Fruit fly (Drosophila melanogaster) whole organism, adult: ENCODE results near the gene PIG-F.

Source experiments
- CG11617 ChIP-seq: fragments of 200-800 bp; sonication (Bioruptor generic); optimal IDR thresholded peaks from 2 replicates; lab custom pipeline; 2017; ENCODE audit warnings: mild to moderate bottlenecking, missing biosample characterization, missing genetic modification reagents, missing genetic modification characterization
- CG12768 ChIP-seq: fragments of 200-800 bp; sonication (Bioruptor generic); optimal IDR thresholded peaks from 2 replicates; lab custom pipeline; 2017; ENCODE audit warnings: missing biosample characterization, missing genetic modification characterization, mild to moderate bottlenecking, moderate library complexity, missing genetic modification reagents
- CG14711 ChIP-seq: fragments of 200-800 bp; sonication (Bioruptor generic); optimal IDR thresholded peaks from 2 replicates; lab custom pipeline; 2018; ENCODE audit warnings: missing biosample characterization, mild to moderate bottlenecking, missing genetic modification characterization, moderate library complexity
- CG1620 ChIP-seq: fragments of 200-800 bp; sonication (Bioruptor generic); optimal IDR thresholded peaks from 2 replicates; lab custom pipeline; 2016; ENCODE audit warnings: missing biosample characterization, missing genetic modification characterization
- CG33017 ChIP-seq: fragments of 200-800 bp; sonication (Bioruptor generic); optimal IDR thresholded peaks from 2 replicates; lab custom pipeline; 2018; ENCODE audit warnings: missing biosample characterization, mild to moderate bottlenecking, missing genetic modification characterization, moderate library complexity
- CG7045 ChIP-seq: fragments of 200-800 bp; sonication (Bioruptor generic); optimal IDR thresholded peaks from 2 replicates; lab custom pipeline; 2017; ENCODE audit warnings: missing biosample characterization, mild to moderate bottlenecking, missing genetic modification characterization
- CG7101 ChIP-seq: fragments of 200-800 bp; sonication (Bioruptor generic); optimal IDR thresholded peaks from 2 replicates; lab custom pipeline; 2018; ENCODE audit warnings: missing biosample characterization, mild to moderate bottlenecking, missing genetic modification characterization, moderate library complexity
- Clk ChIP-seq: fragments of 200-800 bp; sonication (Bioruptor generic); optimal IDR thresholded peaks from 2 replicates; lab custom pipeline; 2017; ENCODE audit warnings: missing biosample characterization, missing genetic modification characterization
- Crg-1 ChIP-seq: fragments of 200-800 bp; sonication (Bioruptor generic); optimal IDR thresholded peaks from 2 replicates; lab custom pipeline; 2016; ENCODE audit warnings: missing biosample characterization, missing genetic modification characterization
- Hr96 ChIP-seq: fragments of 200-800 bp; sonication (Bioruptor generic); optimal IDR thresholded peaks from 2 replicates; lab custom pipeline; 2016; ENCODE audit warnings: missing biosample characterization, missing genetic modification characterization
- Mnt ChIP-seq: fragments of 200-800 bp; sonication (Bioruptor generic); optimal IDR thresholded peaks from 2 replicates; lab custom pipeline; 2016; ENCODE audit warnings: missing biosample characterization, mild to moderate bottlenecking, missing genetic modification characterization
- cic ChIP-seq: fragments of 200-800 bp; sonication (Bioruptor generic); optimal IDR thresholded peaks from 2 replicates; lab custom pipeline; 2017; ENCODE audit warnings: missing biosample characterization, mild to moderate bottlenecking, missing genetic modification characterization, moderate library complexity
- cnc ChIP-seq, 2 experiments: fragments of >200 bp; optimal IDR thresholded peaks; 2 replicates each; lab custom pipeline; 2017
- kay ChIP-seq: fragments of 200-800 bp; sonication (Bioruptor generic); peaks from one replicate; lab custom pipeline; 2016; ENCODE audit warnings: missing biosample characterization, missing genetic modification characterization, borderline replicate concordance
- ovo ChIP-seq: fragments of 200-800 bp; sonication (Bioruptor generic); optimal IDR thresholded peaks from 2 replicates; lab custom pipeline; 2016; ENCODE audit warnings: missing biosample characterization, missing genetic modification characterization
- pad ChIP-seq: fragments of 200-800 bp; sonication (Bioruptor generic); optimal IDR thresholded peaks from 3 replicates; lab custom pipeline; 2017; ENCODE audit warnings: missing biosample characterization, missing genetic modification characterization, mild to moderate bottlenecking, moderate library complexity, missing genetic modification reagents
- tj ChIP-seq: fragments of 200-800 bp; sonication (Bioruptor generic); optimal IDR thresholded peaks from 3 replicates; lab custom pipeline; 2017; ENCODE audit warnings: missing biosample characterization, mild to moderate bottlenecking, missing genetic modification characterization, moderate library complexity
- toe ChIP-seq: fragments of 200-800 bp; sonication (Bioruptor generic); optimal IDR thresholded peaks from 2 replicates; lab custom pipeline; 2016; ENCODE audit warnings: missing biosample characterization, missing genetic modification characterization

The PIG-F gene

DNA sequence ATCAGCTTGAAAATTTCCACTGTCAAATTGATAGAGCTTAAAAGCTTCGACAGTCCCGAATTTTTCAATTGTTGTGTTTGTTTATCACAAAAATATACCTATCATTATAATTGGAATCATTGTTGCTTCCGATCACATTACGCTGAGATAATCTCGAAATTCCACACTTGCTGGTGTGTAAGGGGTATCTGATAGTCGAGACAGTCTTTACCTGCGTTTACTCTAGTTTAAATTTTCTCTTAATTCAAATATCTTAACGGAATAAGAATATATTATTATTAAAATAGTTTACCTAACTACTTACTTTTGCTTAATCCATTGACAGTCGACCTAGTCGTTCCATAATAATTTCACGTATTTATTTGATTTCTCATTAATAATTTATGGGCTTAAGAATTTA lies 37.9 kb downstream of the PIG-F start:
- TF ChIP-seq kay (no peak), toe (no peak), CG14711 (no peak), Clk (no peak), CG12768 (GFP tag; lab: Kevin White, UChicago) (no peak), Crg-1 (GFP tag; lab: Kevin White, UChicago) (no peak), cnc (optimal IDR thresholded peaks at IDR 0.05; lab: Kevin White, UChicago) (no peak), CG1620 (GFP tag; lab: Kevin White, UChicago) (no peak)

DNA sequence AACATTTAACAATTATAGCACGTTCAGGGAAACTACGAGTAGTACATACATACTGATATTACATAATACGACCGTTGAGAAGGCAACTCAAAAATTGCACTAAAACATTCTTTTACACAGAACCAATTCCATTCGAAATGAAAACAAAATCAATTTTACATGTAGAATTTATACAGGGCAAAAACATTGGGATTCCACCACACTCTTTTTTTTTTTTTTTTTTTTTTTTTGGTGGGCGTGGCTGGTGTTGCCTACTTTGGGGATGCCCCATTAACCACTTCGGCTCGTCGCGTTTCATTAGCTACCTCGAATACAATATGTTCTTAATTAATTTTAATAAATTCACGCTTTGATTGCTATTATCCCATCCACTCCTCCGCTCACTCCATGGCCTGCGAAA lies 38.3 kb downstream of the PIG-F start:
- peak; percentile 18 for TF ChIP-seq CG11617
- peak; percentile 56 for TF ChIP-seq CG7045
- no peak for TF ChIP-seq CG33017 (tag; lab: Kevin White, UChicago)
- no peak for TF ChIP-seq ovo
- TF ChIP-seq Hr96 = peak; percentile 35
- TF ChIP-seq CG1620 (GFP tag; lab: Kevin White, UChicago) = no peak
- TF ChIP-seq CG14711 = no peak

dm6 chr3L:19653470-19653869 lies 41.2 kb downstream of the PIG-F start:
- TF ChIP-seq kay (no peak), ovo (no peak), CG7101 (tag; lab: Kevin White, UChicago) (no peak)

dm6 chr3L:19655923-19656322 lies 43.7 kb downstream of the PIG-F start:
- TF ChIP-seq Clk (no peak), pad (no peak), CG7101 (tag; lab: Kevin White, UChicago) (no peak), toe (no peak), kay (no peak), Crg-1 (GFP tag; lab: Kevin White, UChicago) (no peak), Hr96 (no peak), CG33017 (tag; lab: Kevin White, UChicago) (no peak), tj (no peak), ovo (no peak), CG1620 (GFP tag; lab: Kevin White, UChicago) (no peak), CG7045 (no peak)

- no peak for TF ChIP-seq Crg-1 (GFP tag; lab: Kevin White, UChicago)
- TF ChIP-seq Mnt (GFP tag; lab: Kevin White, UChicago) = no peak
- no peak for TF ChIP-seq cnc (optimal IDR thresholded peaks at IDR 0.05; lab: Kevin White, UChicago)
- no peak for TF ChIP-seq kay
- no peak for TF ChIP-seq CG33017 (tag; lab: Kevin White, UChicago)
- no peak for TF ChIP-seq cic (GFP tag; lab: Kevin White, UChicago)
- no peak for TF ChIP-seq Clk
- no peak for TF ChIP-seq CG11617
- no peak for TF ChIP-seq CG7101 (tag; lab: Kevin White, UChicago)
- no peak for TF ChIP-seq CG7045
- TF ChIP-seq ovo = no peak
- no peak for TF ChIP-seq tj
- TF ChIP-seq Hr96 = no peak
- TF ChIP-seq CG12768 (GFP tag; lab: Kevin White, UChicago) = no peak
Measured at dm6 chr3L:19662892-19663291, 50.6 kb downstream of the PIG-F start.
